Fruit fly (Drosophila melanogaster) whole organism: ENCODE measurements around the gene Osi22.

ENCODE experiments used
- CG8478 ChIP-seq: fragments of >200 bp; optimal IDR thresholded peaks from 2 replicates; lab custom pipeline; 2018; ENCODE audit warnings: inconsistent platforms
- Dll ChIP-seq: fragments of >200 bp; optimal IDR thresholded peaks from 2 replicates; lab custom pipeline; 2017
- EcR ChIP-seq, 2 experiments: fragments of >200 bp; optimal IDR thresholded peaks; 2 replicates each; lab custom pipeline; 2017; ENCODE audit warnings: missing biosample characterization in 2 of 2, missing genetic modification characterization in 2 of 2, missing genetic modification reagents in 2 of 2
- pan ChIP-seq: fragments of >200 bp; optimal IDR thresholded peaks from 2 replicates; lab custom pipeline; 2017
- psq ChIP-seq: fragments of >200 bp; optimal IDR thresholded peaks from 2 replicates; lab custom pipeline; 2017
- usp ChIP-seq: fragments of >200 bp; optimal IDR thresholded peaks from 2 replicates; lab custom pipeline; 2017; ENCODE audit warnings: missing biosample characterization, missing genetic modification characterization, mixed read lengths

Gene Osi22

dm6 chr3R:13279419-13279818 lies 11.0 kb upstream of the Osi22 start, which contains the start of gene CG8630:
TSS of gene CG8630 (plus strand) at chr3R:13279721.
- TF ChIP-seq usp (GFP tag; lab: Kevin White, UChicago) (no peak), psq (no peak), pan (lab: Kevin White, UChicago) (no peak), Dll (no peak), CG8478 (lab: Kevin White, UChicago) (no peak), EcR (GFP tag; optimal IDR thresholded peaks at IDR 0.05; lab: Kevin White, UChicago) (no peak)

dm6 chr3R:13285110-13285509 lies 5.3 kb upstream of the Osi22 start:
- TF ChIP-seq psq, result no peak
- TF ChIP-seq CG8478 (lab: Kevin White, UChicago), result no peak
- no peak for TF ChIP-seq Dll
- TF ChIP-seq pan (lab: Kevin White, UChicago), result no peak
- TF ChIP-seq EcR (GFP tag; optimal IDR thresholded peaks at IDR 0.05; lab: Kevin White, UChicago), result no peak
- TF ChIP-seq usp (GFP tag; lab: Kevin White, UChicago), result no peak

- TF ChIP-seq Dll (no peak), pan (lab: Kevin White, UChicago) (no peak), CG8478 (lab: Kevin White, UChicago) (no peak), EcR (GFP tag; optimal IDR thresholded peaks at IDR 0.05; lab: Kevin White, UChicago) (no peak), psq (no peak), usp (GFP tag; lab: Kevin White, UChicago) (no peak)
Measured at dm6 chr3R:13286118-13286579, 4.3 kb upstream of the Osi22 start, which contains the start of gene CG15888. TSS of gene CG15888 (minus strand) at chr3R:13286529.

- TF ChIP-seq CG8478 (lab: Kevin White, UChicago) (no peak), EcR (GFP tag; optimal IDR thresholded peaks at IDR 0.05; lab: Kevin White, UChicago) (no peak), Dll (no peak), pan (lab: Kevin White, UChicago) (no peak), usp (GFP tag; lab: Kevin White, UChicago) (no peak), psq (no peak)
Measured at dm6 chr3R:13288763-13289312, 1.6 kb upstream of the Osi22 start, which contains the start of gene apn. TSS of gene apn (minus strand) at chr3R:13288813.

dm6 chr3R:13293148-13293756 lies 2.8 kb downstream of the Osi22 start, which contains the start of gene wntD:
TSS of gene wntD (minus strand) at chr3R:13293198.
- TF ChIP-seq psq (no peak), usp (GFP tag; lab: Kevin White, UChicago) (no peak), pan (lab: Kevin White, UChicago) (no peak), CG8478 (lab: Kevin White, UChicago) (no peak), Dll (no peak), EcR (GFP tag; optimal IDR thresholded peaks at IDR 0.05; lab: Kevin White, UChicago) (no peak)

- TF ChIP-seq CG8478 (lab: Kevin White, UChicago) (no peak), psq (no peak), EcR (GFP tag; optimal IDR thresholded peaks at IDR 0.05; lab: Kevin White, UChicago) (no peak), usp (GFP tag; lab: Kevin White, UChicago) (no peak), Dll (no peak), pan (lab: Kevin White, UChicago) (no peak)
Measured at dm6 chr3R:13294461-13294860, 4.0 kb downstream of the Osi22 start, which contains the start of gene CG8773. TSS of gene CG8773 (plus strand) at chr3R:13294748.

dm6 chr3R:13298114-13298818 lies 7.8 kb downstream of the Osi22 start, which contains the start of gene CG8774:
TSS of gene CG8774 (plus strand) at chr3R:13298768.
- TF ChIP-seq Dll (no peak), EcR (GFP tag; optimal IDR thresholded peaks at IDR 0.05; lab: Kevin White, UChicago) (no peak), usp (GFP tag; lab: Kevin White, UChicago) (no peak), pan (lab: Kevin White, UChicago) (no peak), psq (no peak), CG8478 (lab: Kevin White, UChicago) (no peak)

- TF ChIP-seq CG8478 (lab: Kevin White, UChicago) (no peak), EcR (GFP tag; optimal IDR thresholded peaks at IDR 0.05; lab: Kevin White, UChicago) (no peak), usp (GFP tag; lab: Kevin White, UChicago) (no peak), Dll (no peak), pan (lab: Kevin White, UChicago) (no peak), psq (no peak)
Measured at dm6 chr3R:13302348-13302747, 11.9 kb downstream of the Osi22 start, which contains the start of gene CG32473. TSS of gene CG32473 (plus strand) at chr3R:13302648.

dm6 chr3R:13303126-13303525 lies 12.7 kb downstream of the Osi22 start, which contains the start of gene CG43208:
TSS of gene CG43208 (plus strand) at chr3R:13303426.
- TF ChIP-seq Dll, result no peak
- no peak for TF ChIP-seq usp (GFP tag; lab: Kevin White, UChicago)
- TF ChIP-seq EcR (GFP tag; optimal IDR thresholded peaks at IDR 0.05; lab: Kevin White, UChicago), result no peak
- TF ChIP-seq psq, result no peak
- TF ChIP-seq pan (lab: Kevin White, UChicago), result no peak
- no peak for TF ChIP-seq CG8478 (lab: Kevin White, UChicago)

dm6 chr3R:13304512-13305069 lies 14.2 kb downstream of the Osi22 start:
- TF ChIP-seq psq (no peak), pan (lab: Kevin White, UChicago) (no peak), usp (GFP tag; lab: Kevin White, UChicago) (no peak), EcR (GFP tag; optimal IDR thresholded peaks at IDR 0.05; lab: Kevin White, UChicago) (no peak)

- TF ChIP-seq EcR (GFP tag; optimal IDR thresholded peaks at IDR 0.05; lab: Kevin White, UChicago), result no peak
- no peak for TF ChIP-seq usp (GFP tag; lab: Kevin White, UChicago)
- no peak for TF ChIP-seq CG8478 (lab: Kevin White, UChicago)
- no peak for TF ChIP-seq pan (lab: Kevin White, UChicago)
- no peak for TF ChIP-seq Dll
- no peak for TF ChIP-seq psq
Measured at dm6 chr3R:13305318-13305899, 15.0 kb downstream of the Osi22 start.
